2 fruit fly cellular contexts compared by ENCODE assay signal in genomic region chr3R:26967587-26968312, dm6.
A peak's percentile ranks its signal among the peaks of the same experiment; 100 is the strongest.
TF ChIP-seq lines count a peak whose summit lies in the region.

No protein-coding gene starts in this region.

TF ChIP-seq in whole organism, embryonic, 481 proteins besides CTCF, POLR2A, EP300 and RAD21 (continued from another document and continues in another):
- TF ChIP-seq Neu2 (GFP tag; optimal IDR thresholded peaks at IDR 0.05; lab: Kevin White, UChicago; ENCODE audit: borderline replicate concordance) = no peak
- TF ChIP-seq CG11456 (GFP tag; IDR thresholded peaks at IDR 0.05; lab: Robert Waterston, UW) = peak; percentile 34; the same call in 1 of the 3 replicates
- no peak for TF ChIP-seq bbx (GFP tag; IDR thresholded peaks at IDR 0.05; lab: Robert Waterston, UW; ENCODE audit: partially characterized antibody)
- no peak for TF ChIP-seq schlank (tag; optimal IDR thresholded peaks at IDR 0.05; lab: Kevin White, UChicago)
- TF ChIP-seq HLH3B (GFP tag; IDR thresholded peaks at IDR 0.05; lab: Robert Waterston, UW) = peak; percentile 36; the same call in 1 of the 2 replicates
- TF ChIP-seq ara (GFP tag; IDR thresholded peaks at IDR 0.05; lab: Robert Waterston, UW) = peak; percentile 68
- peak; percentile 2 for TF ChIP-seq Sox102F (GFP tag; optimal IDR thresholded peaks at IDR 0.05; lab: Kevin White, UChicago)
- peak; percentile 39; the same call in 2 of the 3 replicates for TF ChIP-seq dysf (GFP tag; IDR thresholded peaks at IDR 0.05; lab: Robert Waterston, UW)
- TF ChIP-seq lov (optimal IDR thresholded peaks at IDR 0.05; lab: Kevin White, UChicago) = no peak
- TF ChIP-seq lov (GFP tag; IDR thresholded peaks at IDR 0.05; lab: Robert Waterston, UW) = 0 out of 3 replicates have a peak, but pooled peaks have one; percentile 12
- peak in 1 of 2 experiments; percentile 25 for TF ChIP-seq Eip74EF (GFP tag; optimal IDR thresholded peaks at IDR 0.05; lab: Kevin White, UChicago)
- TF ChIP-seq nmo (GFP tag; optimal IDR thresholded peaks at IDR 0.05; lab: Kevin White, UChicago) = peak; percentile 35
- TF ChIP-seq Hey (tag; optimal IDR thresholded peaks at IDR 0.05; lab: Kevin White, UChicago) = no peak
- no peak for TF ChIP-seq Dfd (GFP tag; optimal IDR thresholded peaks at IDR 0.05; lab: Kevin White, UChicago)
- TF ChIP-seq Aef1 (GFP tag; IDR thresholded peaks at IDR 0.05; lab: Robert Waterston, UW) = peak; percentile 40
- peak; percentile 64 for TF ChIP-seq CG11504 (tag; optimal IDR thresholded peaks at IDR 0.05; lab: Kevin White, UChicago)
- 0 out of 2 replicates have a peak, but pooled peaks have one; percentile 32 for TF ChIP-seq CG32767 (GFP tag; IDR thresholded peaks at IDR 0.05; lab: Robert Waterston, UW)
- TF ChIP-seq so (GFP tag; IDR thresholded peaks at IDR 0.05; lab: Robert Waterston, UW) = 0 out of 3 replicates have a peak, but pooled peaks have one; percentile 20
- 0 out of 3 replicates have a peak, but pooled peaks have one; percentile 10 for TF ChIP-seq CG17361 (GFP tag; IDR thresholded peaks at IDR 0.05; lab: Robert Waterston, UW)
- no peak for TF ChIP-seq Taf1 (GFP tag; IDR thresholded peaks at IDR 0.05; lab: Robert Waterston, UW)
- TF ChIP-seq sisA (GFP tag; IDR thresholded peaks at IDR 0.05; lab: Robert Waterston, UW) = peak; percentile 24; the same call in 1 of the 2 replicates
- TF ChIP-seq sens (GFP tag; lab: Kevin White, UChicago) = peak; percentile 79
- peak; percentile 29; the same call in 2 of the 4 replicates for TF ChIP-seq Gug (GFP tag; IDR thresholded peaks at IDR 0.05; lab: Robert Waterston, UW)
- TF ChIP-seq CG1603 (tag; optimal IDR thresholded peaks at IDR 0.05; lab: Kevin White, UChicago) = peak; percentile 2
- TF ChIP-seq Ptx1 (GFP tag; IDR thresholded peaks at IDR 0.05; lab: Robert Waterston, UW) = peak; percentile 53
- TF ChIP-seq ttk (GFP tag; IDR thresholded peaks at IDR 0.05; lab: Robert Waterston, UW) = 0 out of 2 replicates have a peak, but pooled peaks have one; percentile 30
- peak; percentile 19 for TF ChIP-seq CG18599 (GFP tag; optimal IDR thresholded peaks at IDR 0.05; lab: Kevin White, UChicago)
- peak; percentile 18 for TF ChIP-seq Xbp1 (GFP tag; optimal IDR thresholded peaks at IDR 0.05; lab: Kevin White, UChicago)
- peak; percentile 51; the same call in 1 of the 3 replicates for TF ChIP-seq zfh1 (GFP tag; IDR thresholded peaks at IDR 0.05; lab: Robert Waterston, UW)
- 0 out of 2 replicates have a peak, but pooled peaks have one; percentile 4 for TF ChIP-seq Rx (GFP tag; IDR thresholded peaks at IDR 0.05; lab: Robert Waterston, UW)
- TF ChIP-seq CG12071 (GFP tag; optimal IDR thresholded peaks at IDR 0.05; lab: Kevin White, UChicago) = no peak
- TF ChIP-seq Fer1 (GFP tag; optimal IDR thresholded peaks at IDR 0.05; lab: Kevin White, UChicago) = peak; percentile 10
- TF ChIP-seq TFAM (GFP tag; optimal IDR thresholded peaks at IDR 0.05; lab: Kevin White, UChicago) = no peak
- peak; percentile 59 for TF ChIP-seq CG4282 (GFP tag; optimal IDR thresholded peaks at IDR 0.05; lab: Kevin White, UChicago)
- TF ChIP-seq CG33557 (GFP tag; optimal IDR thresholded peaks at IDR 0.05; lab: Kevin White, UChicago) = no peak
- peak; percentile 14 for TF ChIP-seq CG12104 (GFP tag; optimal IDR thresholded peaks at IDR 0.05; lab: Kevin White, UChicago)
- peak; percentile 13 for TF ChIP-seq CG7786 (GFP tag; optimal IDR thresholded peaks at IDR 0.05; lab: Kevin White, UChicago)
- TF ChIP-seq tup (GFP tag; optimal IDR thresholded peaks at IDR 0.05; lab: Kevin White, UChicago) = no peak
- 0 out of 2 replicates have a peak, but pooled peaks have one; percentile 7 for TF ChIP-seq CG31441 (GFP tag; IDR thresholded peaks at IDR 0.05; lab: Robert Waterston, UW)
- peak; percentile 9; the same call in 1 of the 2 replicates for TF ChIP-seq CG11696 (GFP tag; IDR thresholded peaks at IDR 0.05; lab: Robert Waterston, UW)
- peak; percentile 48 for TF ChIP-seq Ssrp (tag; optimal IDR thresholded peaks at IDR 0.05; lab: Kevin White, UChicago)
- TF ChIP-seq H15 (GFP tag; IDR thresholded peaks at IDR 0.05; lab: Robert Waterston, UW) = 0 out of 3 replicates have a peak, but pooled peaks have one; percentile 12
- no peak for TF ChIP-seq CG3281 (GFP tag; optimal IDR thresholded peaks at IDR 0.05; lab: Kevin White, UChicago)
- TF ChIP-seq PHDP (tag; optimal IDR thresholded peaks at IDR 0.05; lab: Kevin White, UChicago) = peak; percentile 13
- TF ChIP-seq seq (GFP tag; IDR thresholded peaks at IDR 0.05; lab: Robert Waterston, UW) = 0 out of 2 replicates have a peak, but pooled peaks have one; percentile 25
- TF ChIP-seq Hr51 (GFP tag; optimal IDR thresholded peaks at IDR 0.05; lab: Kevin White, UChicago) = peak in 1 of 2 experiments; percentile 51
- no peak for TF ChIP-seq nau (GFP tag; optimal IDR thresholded peaks at IDR 0.05; lab: Kevin White, UChicago)
- peak; percentile 92 for TF ChIP-seq grau (tag; optimal IDR thresholded peaks at IDR 0.05; lab: Kevin White, UChicago)
- TF ChIP-seq E2f2 (GFP tag; IDR thresholded peaks at IDR 0.05; lab: Robert Waterston, UW) = peak; percentile 27; the same call in 1 of the 2 replicates
- TF ChIP-seq tgo (GFP tag; IDR thresholded peaks at IDR 0.05; lab: Robert Waterston, UW) = peak; percentile 47; the same call in 2 of the 3 replicates
- TF ChIP-seq CG12155 (GFP tag; optimal IDR thresholded peaks at IDR 0.05; lab: Kevin White, UChicago) = peak; percentile 21
- TF ChIP-seq unpg (GFP tag; optimal IDR thresholded peaks at IDR 0.05; lab: Kevin White, UChicago) = peak; percentile 24
- peak; percentile 31 for TF ChIP-seq CG12659 (GFP tag; optimal IDR thresholded peaks at IDR 0.05; lab: Kevin White, UChicago)
- peak; percentile 48; the same call in 1 of the 2 replicates for TF ChIP-seq Atf6 (GFP tag; IDR thresholded peaks at IDR 0.05; lab: Robert Waterston, UW)
- TF ChIP-seq Drgx (GFP tag; IDR thresholded peaks at IDR 0.05; lab: Robert Waterston, UW) = peak; percentile 67
- peak; percentile 29 for TF ChIP-seq tap (tag; optimal IDR thresholded peaks at IDR 0.05; lab: Kevin White, UChicago)
- no peak for TF ChIP-seq zen2 (GFP tag; IDR thresholded peaks at IDR 0.05; lab: Robert Waterston, UW; ENCODE audit: partially characterized antibody)
- TF ChIP-seq Mrtf (GFP tag; IDR thresholded peaks at IDR 0.05; lab: Robert Waterston, UW) = no peak
- TF ChIP-seq chm (GFP tag; IDR thresholded peaks at IDR 0.05; lab: Robert Waterston, UW) = peak; percentile 51; the same call in 1 of the 2 replicates
- TF ChIP-seq chinmo (GFP tag; IDR thresholded peaks at IDR 0.05; lab: Robert Waterston, UW; ENCODE audit: partially characterized antibody) = no peak
- peak; percentile 12 for TF ChIP-seq CG9437 (GFP tag; optimal IDR thresholded peaks at IDR 0.05; lab: Kevin White, UChicago)

TF ChIP-seq in whole organism, prepupa, 60 proteins besides CTCF, POLR2A, EP300 and RAD21 (continued from another document):
- TF ChIP-seq CG34406 (GFP tag; optimal IDR thresholded peaks at IDR 0.05; lab: Kevin White, UChicago) (peak; percentile 30), CG1621 (tag; optimal IDR thresholded peaks at IDR 0.05; lab: Kevin White, UChicago) (no peak), CG11294 (GFP tag; IDR thresholded peaks at IDR 0.05; lab: Robert Waterston, UW) (peak; percentile 35; the same call in 1 of the 2 replicates), CG6792 (GFP tag; optimal IDR thresholded peaks at IDR 0.05; lab: Kevin White, UChicago) (peak; percentile 26), Hr38 (GFP tag; optimal IDR thresholded peaks at IDR 0.05; lab: Kevin White, UChicago) (no peak), Sox102F (GFP tag; optimal IDR thresholded peaks at IDR 0.05; lab: Kevin White, UChicago) (peak; percentile 41), esn (GFP tag; optimal IDR thresholded peaks at IDR 0.05; lab: Kevin White, UChicago) (peak; percentile 52), Sox15 (GFP tag; optimal IDR thresholded peaks at IDR 0.05; lab: Kevin White, UChicago) (peak; percentile 25), ss (GFP tag; optimal IDR thresholded peaks at IDR 0.05; lab: Kevin White, UChicago) (no peak), CG3032 (tag; optimal IDR thresholded peaks at IDR 0.05; lab: Kevin White, UChicago) (no peak), cyc (GFP tag; optimal IDR thresholded peaks at IDR 0.05; lab: Kevin White, UChicago) (peak; percentile 22), Hr39 (GFP tag; optimal IDR thresholded peaks at IDR 0.05; lab: Kevin White, UChicago) (no peak), CG31627 (GFP tag; optimal IDR thresholded peaks at IDR 0.05; lab: Kevin White, UChicago) (peak; percentile 5), dac (GFP tag; optimal IDR thresholded peaks at IDR 0.05; lab: Kevin White, UChicago) (no peak), salr (GFP tag; optimal IDR thresholded peaks at IDR 0.05; lab: Kevin White, UChicago) (no peak), pdm3 (GFP tag; optimal IDR thresholded peaks at IDR 0.05; lab: Kevin White, UChicago) (no peak), CG3919 (GFP tag; optimal IDR thresholded peaks at IDR 0.05; lab: Kevin White, UChicago) (peak; percentile 20), CG11902 (GFP tag; optimal IDR thresholded peaks at IDR 0.05; lab: Kevin White, UChicago) (no peak), CG4318 (GFP tag; optimal IDR thresholded peaks at IDR 0.05; lab: Kevin White, UChicago) (peak; percentile 15), dsx (GFP tag; optimal IDR thresholded peaks at IDR 0.05; lab: Kevin White, UChicago; ENCODE audit: poor library complexity, severe bottlenecking) (peak; percentile 27), net (GFP tag; optimal IDR thresholded peaks at IDR 0.05; lab: Kevin White, UChicago) (no peak), CG10631 (GFP tag; optimal IDR thresholded peaks at IDR 0.05; lab: Kevin White, UChicago) (peak; percentile 51), vri (GFP tag; optimal IDR thresholded peaks at IDR 0.05; lab: Kevin White, UChicago) (no peak), topi (GFP tag; optimal IDR thresholded peaks at IDR 0.05; lab: Kevin White, UChicago) (peak; percentile 39), CG32006 (GFP tag; optimal IDR thresholded peaks at IDR 0.05; lab: Kevin White, UChicago) (peak; percentile 42), CG6276 (GFP tag; optimal IDR thresholded peaks at IDR 0.05; lab: Kevin White, UChicago) (no peak), fd59A (GFP tag; optimal IDR thresholded peaks at IDR 0.05; lab: Kevin White, UChicago) (no peak), acj6 (GFP tag; optimal IDR thresholded peaks at IDR 0.05; lab: Kevin White, UChicago) (peak; percentile 56), fkh (GFP tag; optimal IDR thresholded peaks at IDR 0.05; lab: Kevin White, UChicago) (no peak), Sox14 (GFP tag; optimal IDR thresholded peaks at IDR 0.05; lab: Kevin White, UChicago) (no peak), Smox (GFP tag; optimal IDR thresholded peaks at IDR 0.05; lab: Kevin White, UChicago) (peak; percentile 17), CG10669 (GFP tag; optimal IDR thresholded peaks at IDR 0.05; lab: Kevin White, UChicago) (peak; percentile 9), Ets96B (tag; optimal IDR thresholded peaks at IDR 0.05; lab: Kevin White, UChicago) (peak; percentile 1), CG16779 (tag; optimal IDR thresholded peaks at IDR 0.05; lab: Kevin White, UChicago) (no peak)
TF ChIP-seq in whole organism, prepupa: peak in this region for 33.
